Comparison of ENCODE assay signal across 1 fruit fly cellular context in the genomic region with DNA sequence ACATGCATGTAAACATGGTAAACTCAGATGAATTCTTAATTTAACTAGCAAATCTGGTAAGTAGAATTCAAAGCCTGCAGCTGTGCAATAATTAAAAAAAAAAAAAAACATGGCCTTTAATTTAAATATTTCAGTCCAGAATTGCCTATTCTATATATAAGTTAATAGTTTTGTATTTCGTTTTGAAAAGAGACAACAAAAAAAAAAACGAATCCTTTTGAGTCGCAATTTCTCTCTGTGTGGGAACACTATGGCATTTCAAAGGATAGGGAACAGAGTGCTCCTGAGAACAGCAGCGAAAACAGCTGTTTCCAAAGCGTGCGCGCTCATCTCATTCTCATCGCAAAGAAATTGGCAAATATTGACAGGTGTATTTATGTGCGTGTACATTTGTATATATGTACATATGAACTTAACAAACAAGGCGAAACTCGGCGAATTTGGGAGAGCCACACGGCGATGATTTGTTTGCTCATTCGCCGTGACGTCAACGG.
TF ChIP-seq lines count a peak whose summit lies in the region.

No protein-coding gene starts in this region.

TF ChIP-seq in whole organism, embryonic, 481 proteins besides CTCF, POLR2A, EP300 and RAD21 (continued from another document and continues in another):
- TF ChIP-seq CG14441 (GFP tag; IDR thresholded peaks at IDR 0.05; lab: Robert Waterston, UW) (peak; percentile 21; the same call in 1 of the 2 replicates), pfk (GFP tag; optimal IDR thresholded peaks at IDR 0.05; lab: Kevin White, UChicago) (peak; percentile 24), CG2120 (GFP tag; optimal IDR thresholded peaks at IDR 0.05; lab: Kevin White, UChicago) (peak; percentile 68), da (GFP tag; optimal IDR thresholded peaks at IDR 0.05; lab: Kevin White, UChicago) (no peak), CG11247 (GFP tag; IDR thresholded peaks at IDR 0.05; lab: Robert Waterston, UW) (no peak), CG4854 (GFP tag; optimal IDR thresholded peaks at IDR 0.05; lab: Kevin White, UChicago) (peak; percentile 33), ro (GFP tag; IDR thresholded peaks at IDR 0.05; lab: Robert Waterston, UW) (no peak), nerfin-1 (tag; optimal IDR thresholded peaks at IDR 0.05; lab: Kevin White, UChicago) (peak; percentile 40), CG7786 (GFP tag; optimal IDR thresholded peaks at IDR 0.05; lab: Kevin White, UChicago) (peak; percentile 50), Hr3 (GFP tag; optimal IDR thresholded peaks at IDR 0.05; lab: Kevin White, UChicago) (peak; percentile 66), ken (GFP tag; IDR thresholded peaks at IDR 0.05; lab: Robert Waterston, UW) (peak; percentile 53; the same call in 1 of the 3 replicates), Hr51 (GFP tag; optimal IDR thresholded peaks at IDR 0.05; lab: Kevin White, UChicago) (peak; percentile 45 to 76), bbx (GFP tag; IDR thresholded peaks at IDR 0.05; lab: Robert Waterston, UW; ENCODE audit: partially characterized antibody) (no peak), Ada2b (GFP tag; IDR thresholded peaks at IDR 0.05; lab: Robert Waterston, UW) (no peak), Rfx (GFP tag; IDR thresholded peaks at IDR 0.05; lab: Robert Waterston, UW) (peak; percentile 53; the same call in 1 of the 2 replicates), trem (tag; optimal IDR thresholded peaks at IDR 0.05; lab: Kevin White, UChicago) (peak; percentile 38), jigr1 (GFP tag; IDR thresholded peaks at IDR 0.05; lab: Robert Waterston, UW) (no peak), chinmo (GFP tag; IDR thresholded peaks at IDR 0.05; lab: Robert Waterston, UW; ENCODE audit: partially characterized antibody) (no peak), slou (GFP tag; optimal IDR thresholded peaks at IDR 0.05; lab: Kevin White, UChicago) (peak; percentile 29), CG1603 (tag; optimal IDR thresholded peaks at IDR 0.05; lab: Kevin White, UChicago) (peak; percentile 40), usp (GFP tag; optimal IDR thresholded peaks at IDR 0.05; lab: Kevin White, UChicago) (no peak), CG18262 (tag; optimal IDR thresholded peaks at IDR 0.05; lab: Kevin White, UChicago) (peak; percentile 71), tll (GFP tag; optimal IDR thresholded peaks at IDR 0.05; lab: Kevin White, UChicago) (no peak), CG12659 (GFP tag; optimal IDR thresholded peaks at IDR 0.05; lab: Kevin White, UChicago) (peak; percentile 50), Fer3 (tag; optimal IDR thresholded peaks at IDR 0.05; lab: Kevin White, UChicago) (no peak), salm (tag; optimal IDR thresholded peaks at IDR 0.05; lab: Kevin White, UChicago) (peak; percentile 6), CG7556 (GFP tag; optimal IDR thresholded peaks at IDR 0.05; lab: Kevin White, UChicago) (peak; percentile 64), CG6813 (GFP tag; optimal IDR thresholded peaks at IDR 0.05; lab: Kevin White, UChicago) (peak; percentile 83), prd (optimal IDR thresholded peaks at IDR 0.05; lab: Kevin White, UChicago) (no peak), prd (GFP tag; IDR thresholded peaks at IDR 0.05; lab: Robert Waterston, UW) (peak; percentile 65; the same call in 2 of the 3 replicates), Ets97D (GFP tag; optimal IDR thresholded peaks at IDR 0.05; lab: Kevin White, UChicago) (no peak), nom (GFP tag; optimal IDR thresholded peaks at IDR 0.05; lab: Kevin White, UChicago) (no peak), CG15514 (GFP tag; optimal IDR thresholded peaks at IDR 0.05; lab: Kevin White, UChicago) (peak; percentile 42), Ssrp (tag; optimal IDR thresholded peaks at IDR 0.05; lab: Kevin White, UChicago) (peak; percentile 71), NK7.1 (GFP tag; optimal IDR thresholded peaks at IDR 0.05; lab: Kevin White, UChicago) (peak; percentile 27), br (optimal IDR thresholded peaks at IDR 0.05; lab: Kevin White, UChicago) (no peak), Pdp1 (GFP tag; optimal IDR thresholded peaks at IDR 0.05; lab: Kevin White, UChicago) (peak; percentile 41 to 54), CG7839 (tag; optimal IDR thresholded peaks at IDR 0.05; lab: Kevin White, UChicago) (peak; percentile 72), emc (GFP tag; optimal IDR thresholded peaks at IDR 0.05; lab: Kevin White, UChicago) (no peak), sob (GFP tag; IDR thresholded peaks at IDR 0.05; lab: Robert Waterston, UW) (no peak; the same call in none of the 2 replicates), CG16815 (GFP tag; optimal IDR thresholded peaks at IDR 0.05; lab: Kevin White, UChicago) (peak; percentile 37), CG7271 (tag; optimal IDR thresholded peaks at IDR 0.05; lab: Kevin White, UChicago) (no peak), ftz-f1 (GFP tag; optimal IDR thresholded peaks at IDR 0.05; lab: Kevin White, UChicago) (no peak), CG2678 (tag; optimal IDR thresholded peaks at IDR 0.05; lab: Kevin White, UChicago) (peak; percentile 69), lab (GFP tag; optimal IDR thresholded peaks at IDR 0.05; lab: Kevin White, UChicago) (peak; percentile 84), Abd-B (GFP tag; optimal IDR thresholded peaks at IDR 0.05; lab: Kevin White, UChicago) (peak; percentile 54), Bdp1 (GFP tag; optimal IDR thresholded peaks at IDR 0.05; lab: Kevin White, UChicago) (peak; percentile 40), CG4617 (GFP tag; optimal IDR thresholded peaks at IDR 0.05; lab: Kevin White, UChicago; ENCODE audit: borderline replicate concordance) (peak; percentile 19), Usf (GFP tag; optimal IDR thresholded peaks at IDR 0.05; lab: Kevin White, UChicago) (no peak), CG5180 (GFP tag; optimal IDR thresholded peaks at IDR 0.05; lab: Kevin White, UChicago) (peak; percentile 45), CG10267 (tag; optimal IDR thresholded peaks at IDR 0.05; lab: Kevin White, UChicago) (peak; percentile 62), amos (GFP tag; IDR thresholded peaks at IDR 0.05; lab: Robert Waterston, UW; ENCODE audit: partially characterized antibody) (no peak), tx (GFP tag; optimal IDR thresholded peaks at IDR 0.05; lab: Kevin White, UChicago) (no peak), CG3838 (GFP tag; optimal IDR thresholded peaks at IDR 0.05; lab: Kevin White, UChicago) (peak; percentile 35), fru (optimal IDR thresholded peaks at IDR 0.05; lab: Kevin White, UChicago) (no peak), NC2β (GFP tag; optimal IDR thresholded peaks at IDR 0.05; lab: Kevin White, UChicago) (peak; percentile 44), CG12104 (GFP tag; optimal IDR thresholded peaks at IDR 0.05; lab: Kevin White, UChicago) (peak; percentile 58), jumu (GFP tag; optimal IDR thresholded peaks at IDR 0.05; lab: Kevin White, UChicago) (peak; percentile 29), D19A (tag; optimal IDR thresholded peaks at IDR 0.05; lab: Kevin White, UChicago) (peak; percentile 57), CG12236 (GFP tag; optimal IDR thresholded peaks at IDR 0.05; lab: Kevin White, UChicago) (peak; percentile 17), caup (GFP tag; optimal IDR thresholded peaks at IDR 0.05; lab: Kevin White, UChicago; ENCODE audit: severe bottlenecking) (peak; percentile 21), CG17359 (tag; optimal IDR thresholded peaks at IDR 0.05; lab: Kevin White, UChicago) (peak; percentile 66), MBD-R2 (GFP tag; IDR thresholded peaks at IDR 0.05; lab: Robert Waterston, UW) (no peak), CG4707 (GFP tag; optimal IDR thresholded peaks at IDR 0.05; lab: Kevin White, UChicago) (peak; percentile 39), Dip3 (GFP tag; optimal IDR thresholded peaks at IDR 0.05; lab: Kevin White, UChicago) (peak; percentile 10), shn (GFP tag; optimal IDR thresholded peaks at IDR 0.05; lab: Kevin White, UChicago) (peak; percentile 7), CG30431 (GFP tag; optimal IDR thresholded peaks at IDR 0.05; lab: Kevin White, UChicago) (peak; percentile 53), so (GFP tag; IDR thresholded peaks at IDR 0.05; lab: Robert Waterston, UW) (peak; percentile 61; the same call in 2 of the 3 replicates), jing (GFP tag; optimal IDR thresholded peaks at IDR 0.05; lab: Kevin White, UChicago) (no peak), CG33213 (GFP tag; optimal IDR thresholded peaks at IDR 0.05; lab: Kevin White, UChicago) (no peak), CG7372 (GFP tag; IDR thresholded peaks at IDR 0.05; lab: Robert Waterston, UW) (0 out of 2 replicates have a peak, but pooled peaks have one; percentile 15), H15 (GFP tag; IDR thresholded peaks at IDR 0.05; lab: Robert Waterston, UW) (peak; percentile 47; the same call in 1 of the 3 replicates), gce (GFP tag; IDR thresholded peaks at IDR 0.05; lab: Robert Waterston, UW) (no peak), CG14860 (GFP tag; IDR thresholded peaks at IDR 0.05; lab: Robert Waterston, UW; ENCODE audit: partially characterized antibody) (no peak), wor (GFP tag; IDR thresholded peaks at IDR 0.05; lab: Robert Waterston, UW) (peak; percentile 55), Six4 (GFP tag; optimal IDR thresholded peaks at IDR 0.05; lab: Kevin White, UChicago) (peak; percentile 38), CG13424 (tag; optimal IDR thresholded peaks at IDR 0.05; lab: Kevin White, UChicago) (peak; percentile 62), fd64A (GFP tag; optimal IDR thresholded peaks at IDR 0.05; lab: Kevin White, UChicago) (peak; percentile 30), lov (optimal IDR thresholded peaks at IDR 0.05; lab: Kevin White, UChicago) (no peak), lov (GFP tag; IDR thresholded peaks at IDR 0.05; lab: Robert Waterston, UW) (no peak), Kr (GFP tag; optimal IDR thresholded peaks at IDR 0.05; lab: Kevin White, UChicago) (no peak), Mrtf (GFP tag; IDR thresholded peaks at IDR 0.05; lab: Robert Waterston, UW) (0 out of 3 replicates have a peak, but pooled peaks have one; percentile 45), Asciz (GFP tag; optimal IDR thresholded peaks at IDR 0.05; lab: Kevin White, UChicago) (peak; percentile 61), pho (GFP tag; optimal IDR thresholded peaks at IDR 0.05; lab: Kevin White, UChicago) (peak; percentile 39), gro (GFP tag; optimal IDR thresholded peaks at IDR 0.05; lab: Kevin White, UChicago) (peak; percentile 6), kni (GFP tag; optimal IDR thresholded peaks at IDR 0.05; lab: Kevin White, UChicago) (peak; percentile 6), CG12391 (tag; optimal IDR thresholded peaks at IDR 0.05; lab: Kevin White, UChicago) (peak; percentile 67), cas (GFP tag; IDR thresholded peaks at IDR 0.05; lab: Robert Waterston, UW) (peak; percentile 31; the same call in 1 of the 2 replicates), ac (GFP tag; optimal IDR thresholded peaks at IDR 0.05; lab: Kevin White, UChicago) (peak; percentile 54), dmrt99B (tag; optimal IDR thresholded peaks at IDR 0.05; lab: Kevin White, UChicago) (peak; percentile 71), cg (GFP tag; optimal IDR thresholded peaks at IDR 0.05; lab: Kevin White, UChicago) (no peak), gem (tag; optimal IDR thresholded peaks at IDR 0.05; lab: Kevin White, UChicago) (peak; percentile 84), bab2 (GFP tag; optimal IDR thresholded peaks at IDR 0.05; lab: Kevin White, UChicago) (peak; percentile 34), CG30403 (GFP tag; optimal IDR thresholded peaks at IDR 0.05; lab: Kevin White, UChicago) (peak; percentile 79), hkb (optimal IDR thresholded peaks at IDR 0.05; lab: Kevin White, UChicago) (no peak), hkb (GFP tag; IDR thresholded peaks at IDR 0.05; lab: Robert Waterston, UW) (peak; percentile 72), CG3163 (GFP tag; optimal IDR thresholded peaks at IDR 0.05; lab: Kevin White, UChicago) (no peak), ranshi (GFP tag; IDR thresholded peaks at IDR 0.05; lab: Robert Waterston, UW) (peak; percentile 43; the same call in 1 of the 2 replicates), NFAT (GFP tag; IDR thresholded peaks at IDR 0.05; lab: Robert Waterston, UW) (no peak), Meics (GFP tag; optimal IDR thresholded peaks at IDR 0.05; lab: Kevin White, UChicago) (peak; percentile 59), CG10209 (GFP tag; optimal IDR thresholded peaks at IDR 0.05; lab: Kevin White, UChicago) (peak; percentile 57), lmd (GFP tag; IDR thresholded peaks at IDR 0.05; lab: Robert Waterston, UW) (peak; percentile 66), slp2 (GFP tag; optimal IDR thresholded peaks at IDR 0.05; lab: Kevin White, UChicago) (peak; percentile 40), CG31224 (GFP tag; IDR thresholded peaks at IDR 0.05; lab: Robert Waterston, UW) (no peak), CG14050 (GFP tag; IDR thresholded peaks at IDR 0.05; lab: Robert Waterston, UW) (peak; percentile 35), Sry-δ (GFP tag; optimal IDR thresholded peaks at IDR 0.05; lab: Kevin White, UChicago) (no peak), BEAF-32 (GFP tag; optimal IDR thresholded peaks at IDR 0.05; lab: Kevin White, UChicago) (no peak), twi (tag; optimal IDR thresholded peaks at IDR 0.05; lab: Kevin White, UChicago) (peak; percentile 24), CoRest (tag; optimal IDR thresholded peaks at IDR 0.05; lab: Kevin White, UChicago) (peak; percentile 73), Gsc (GFP tag; IDR thresholded peaks at IDR 0.05; lab: Robert Waterston, UW) (no peak), CG12744 (GFP tag; optimal IDR thresholded peaks at IDR 0.05; lab: Kevin White, UChicago) (no peak), CG32767 (GFP tag; IDR thresholded peaks at IDR 0.05; lab: Robert Waterston, UW) (peak; percentile 60; the same call in 1 of the 2 replicates), NfI (GFP tag; optimal IDR thresholded peaks at IDR 0.05; lab: Kevin White, UChicago) (peak; percentile 23), Ets65A (GFP tag; lab: Kevin White, UChicago) (peak; percentile 95), danr (GFP tag; IDR thresholded peaks at IDR 0.05; lab: Robert Waterston, UW) (no peak; the same call in 1 of the 2 replicates), cato (GFP tag; optimal IDR thresholded peaks at IDR 0.05; lab: Kevin White, UChicago; ENCODE audit: borderline replicate concordance) (peak; percentile 20), HLHmδ (GFP tag; optimal IDR thresholded peaks at IDR 0.05; lab: Kevin White, UChicago) (peak; percentile 54), rib (GFP tag; IDR thresholded peaks at IDR 0.05; lab: Robert Waterston, UW) (peak; percentile 58; the same call in 1 of the 2 replicates), sisA (GFP tag; IDR thresholded peaks at IDR 0.05; lab: Robert Waterston, UW) (peak; percentile 67), cwo (GFP tag; optimal IDR thresholded peaks at IDR 0.05; lab: Kevin White, UChicago) (peak; percentile 9), mld (GFP tag; IDR thresholded peaks at IDR 0.05; lab: Robert Waterston, UW; ENCODE audit: partially characterized antibody) (no peak), vvl (GFP tag; IDR thresholded peaks at IDR 0.05; lab: Robert Waterston, UW) (peak; percentile 59; the same call in 1 of the 2 replicates), CG9609 (GFP tag; optimal IDR thresholded peaks at IDR 0.05; lab: Kevin White, UChicago) (peak; percentile 8), HLH54F (GFP tag; optimal IDR thresholded peaks at IDR 0.05; lab: Kevin White, UChicago) (peak; percentile 51)
